Fruit fly (Drosophila melanogaster): ENCODE data around the gene bgm.

DNA sequence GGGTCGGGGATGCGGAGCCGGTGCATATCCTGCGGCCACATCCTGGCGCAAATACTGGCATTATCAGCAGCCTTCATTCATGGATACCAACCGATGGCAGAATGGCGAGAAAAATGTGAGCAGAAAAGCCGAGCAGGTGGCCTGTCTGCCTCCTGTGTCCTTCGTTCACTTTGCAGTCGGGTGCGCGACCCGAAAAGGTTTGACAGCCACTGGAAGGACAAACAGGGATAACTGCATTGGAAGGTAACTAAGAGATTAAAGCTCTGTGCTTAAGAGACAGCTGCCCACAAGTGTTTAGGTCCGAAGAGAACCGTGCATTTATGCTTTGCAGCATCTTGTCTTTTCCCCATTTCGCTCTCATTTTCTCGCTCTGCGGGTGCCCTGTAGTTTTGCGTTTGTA lies 25.9 kb downstream of the bgm start:
- TF ChIP-seq cic (GFP tag; optimal IDR thresholded peaks at IDR 0.05): no peak
- no peak for TF ChIP-seq cnc (optimal IDR thresholded peaks at IDR 0.05)
- TF ChIP-seq CG33017 (tag; optimal IDR thresholded peaks at IDR 0.05): no peak
- no peak for TF ChIP-seq Hr96 (GFP tag; optimal IDR thresholded peaks at IDR 0.05)
- TF ChIP-seq tj (GFP tag; optimal IDR thresholded peaks at IDR 0.05): no peak
- no peak for TF ChIP-seq CG12768 (GFP tag; optimal IDR thresholded peaks at IDR 0.05)
- TF ChIP-seq CG5204 (GFP tag; optimal IDR thresholded peaks at IDR 0.05): no peak
- no peak for TF ChIP-seq Crg-1 (GFP tag; optimal IDR thresholded peaks at IDR 0.05)
- no peak for TF ChIP-seq bab1 (GFP tag; optimal IDR thresholded peaks at IDR 0.05)
- no peak for TF ChIP-seq toe (GFP tag; optimal IDR thresholded peaks at IDR 0.05)

Measured in whole organism, adult.